Fruit fly (Drosophila melanogaster): ENCODE measurements around the gene muc.

Gene muc

DNA sequence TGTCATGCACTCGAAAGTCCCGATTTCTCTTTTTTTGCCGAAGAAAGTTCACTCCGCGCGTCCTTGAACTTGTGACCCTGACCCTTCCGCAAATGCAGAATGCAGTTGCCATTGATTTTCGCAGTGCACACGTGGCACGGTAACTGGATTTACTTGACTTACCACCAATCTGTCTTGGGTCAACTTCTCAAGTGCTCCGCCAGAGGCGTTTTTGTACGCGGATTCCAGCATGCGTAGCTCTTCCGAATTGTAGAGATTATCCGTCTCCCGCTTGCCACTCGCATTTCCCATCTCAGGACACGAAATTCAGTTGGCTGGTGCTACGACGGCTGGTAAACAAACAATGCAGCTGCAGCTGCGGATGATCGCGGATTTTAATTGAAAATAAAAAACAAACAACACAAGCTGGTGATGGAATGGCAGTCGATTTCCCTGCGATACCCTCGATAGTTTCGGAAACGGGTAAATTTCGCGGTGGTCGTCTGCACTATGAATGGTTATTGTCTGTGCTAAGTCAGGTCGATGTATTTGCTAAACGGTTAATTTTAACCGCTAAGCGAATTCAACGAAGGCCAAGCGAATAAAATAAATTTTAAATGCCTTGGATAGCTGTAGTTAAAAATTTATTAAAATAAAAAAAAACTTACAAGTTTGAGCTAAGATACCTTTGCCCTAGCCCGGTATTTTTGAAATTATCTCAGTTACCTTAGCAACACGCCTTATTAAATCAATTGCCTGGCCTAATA, 38.7 kb upstream of the muc start, which contains the start of the genes CG5149 and gudu (continued):
- TF ChIP-seq CG12071 (GFP tag; optimal IDR thresholded peaks at IDR 0.05) (no peak), CG2678 (tag; optimal IDR thresholded peaks at IDR 0.05) (no peak), zfh2 (GFP tag; optimal IDR thresholded peaks at IDR 0.05) (no peak), CG15073 (GFP tag; optimal IDR thresholded peaks at IDR 0.05) (no peak), Dfd (GFP tag; optimal IDR thresholded peaks at IDR 0.05) (no peak), CG10565 (GFP tag; optimal IDR thresholded peaks at IDR 0.05) (no peak), CG7839 (tag; optimal IDR thresholded peaks at IDR 0.05) (no peak), ac (GFP tag; optimal IDR thresholded peaks at IDR 0.05) (peak; percentile 49), sna (GFP tag; IDR thresholded peaks at IDR 0.05; ENCODE audit: partially characterized antibody) (peak; percentile 76), CG13894 (tag; optimal IDR thresholded peaks at IDR 0.05) (no peak), NC2α (GFP tag; optimal IDR thresholded peaks at IDR 0.05) (no peak), Hr39 (optimal IDR thresholded peaks at IDR 0.05) (no peak), peb (GFP tag; IDR thresholded peaks at IDR 0.05) (no peak), HLH4C (GFP tag; IDR thresholded peaks at IDR 0.05; ENCODE audit: partially characterized antibody) (peak; percentile 86), gcm (GFP tag; optimal IDR thresholded peaks at IDR 0.05) (no peak), otp (GFP tag; IDR thresholded peaks at IDR 0.05) (no peak), CG31224 (GFP tag; IDR thresholded peaks at IDR 0.05) (no peak), toy (GFP tag; IDR thresholded peaks at IDR 0.05) (no peak), Hey (tag; optimal IDR thresholded peaks at IDR 0.05) (no peak), CG33557 (GFP tag; optimal IDR thresholded peaks at IDR 0.05) (no peak), CG4730 (GFP tag; IDR thresholded peaks at IDR 0.05) (no peak), Mrtf (GFP tag; IDR thresholded peaks at IDR 0.05) (no peak), unc-4 (GFP tag; IDR thresholded peaks at IDR 0.05; ENCODE audit: partially characterized antibody) (peak; percentile 88), CG3995 (GFP tag; optimal IDR thresholded peaks at IDR 0.05) (no peak), sima (GFP tag; optimal IDR thresholded peaks at IDR 0.05) (no peak), crc (GFP tag; optimal IDR thresholded peaks at IDR 0.05) (no peak), Oli (tag; optimal IDR thresholded peaks at IDR 0.05) (no peak), CG14667 (GFP tag; IDR thresholded peaks at IDR 0.05) (no peak), CG8765 (GFP tag; IDR thresholded peaks at IDR 0.05) (peak; percentile 51), CG1792 (GFP tag; optimal IDR thresholded peaks at IDR 0.05) (no peak), vnd (GFP tag; IDR thresholded peaks at IDR 0.05; ENCODE audit: partially characterized antibody) (peak; percentile 73), lov (optimal IDR thresholded peaks at IDR 0.05) (no peak), lov (GFP tag; IDR thresholded peaks at IDR 0.05) (no peak), CG10654 (GFP tag; optimal IDR thresholded peaks at IDR 0.05) (no peak), CG12391 (tag; optimal IDR thresholded peaks at IDR 0.05) (no peak)

DNA sequence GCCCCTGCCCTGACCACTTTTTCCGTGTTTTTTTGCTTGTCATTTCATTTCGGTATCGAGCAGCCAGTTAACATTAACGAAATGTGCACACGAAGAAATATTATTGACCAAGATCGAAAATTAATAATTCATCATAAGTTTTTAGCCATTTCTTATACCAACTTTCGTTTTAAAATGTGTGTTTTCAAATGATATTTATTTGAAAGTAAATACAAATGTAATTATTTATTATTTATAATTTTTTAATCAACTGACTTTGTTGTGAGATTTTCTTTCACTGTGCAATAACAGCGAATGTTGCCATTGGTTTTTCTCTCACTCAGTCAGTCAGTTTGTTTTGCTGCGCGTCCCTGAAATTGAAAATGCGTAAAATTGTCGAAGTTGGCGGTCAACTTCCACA, 30.9 kb upstream of the muc start:
- no peak for TF ChIP-seq ab (GFP tag; optimal IDR thresholded peaks at IDR 0.05)
- TF ChIP-seq sima (GFP tag; optimal IDR thresholded peaks at IDR 0.05), result no peak
- TF ChIP-seq bigmax (GFP tag; optimal IDR thresholded peaks at IDR 0.05), result no peak
- no peak for TF ChIP-seq fd64A (GFP tag; optimal IDR thresholded peaks at IDR 0.05)
- TF ChIP-seq CG9609 (GFP tag; optimal IDR thresholded peaks at IDR 0.05), result no peak
- no peak for TF ChIP-seq CG6854 (GFP tag; optimal IDR thresholded peaks at IDR 0.05)
- TF ChIP-seq br (optimal IDR thresholded peaks at IDR 0.05), result no peak
- TF ChIP-seq CG17612 (GFP tag; IDR thresholded peaks at IDR 0.05), result no peak
- TF ChIP-seq CG2199 (GFP tag; IDR thresholded peaks at IDR 0.05), result no peak
- TF ChIP-seq Elba2 (GFP tag; optimal IDR thresholded peaks at IDR 0.05), result no peak
- no peak for TF ChIP-seq Myb (GFP tag; optimal IDR thresholded peaks at IDR 0.05)
- peak; percentile 56 for TF ChIP-seq sqz (GFP tag; optimal IDR thresholded peaks at IDR 0.05)
- TF ChIP-seq en (GFP tag; optimal IDR thresholded peaks at IDR 0.05), result no peak
- TF ChIP-seq CG4328 (GFP tag; optimal IDR thresholded peaks at IDR 0.05), result no peak
- TF ChIP-seq Lpt (GFP tag; optimal IDR thresholded peaks at IDR 0.05), result no peak
- TF ChIP-seq Mes4 (GFP tag; optimal IDR thresholded peaks at IDR 0.05), result no peak
- no peak for TF ChIP-seq CG5953 (GFP tag; IDR thresholded peaks at IDR 0.05)
- no peak for TF ChIP-seq knrl (GFP tag; IDR thresholded peaks at IDR 0.05; ENCODE audit: partially characterized antibody)
- no peak for TF ChIP-seq Dp (GFP tag; optimal IDR thresholded peaks at IDR 0.05)
- TF ChIP-seq CG2129 (GFP tag; IDR thresholded peaks at IDR 0.05; ENCODE audit: partially characterized antibody), result no peak

All from whole organism, embryonic.